Fruit fly (Drosophila melanogaster) whole organism, embryonic: ENCODE data around the gene Mo25.

Experiments
- Ada2b ChIP-seq: fragments of 200-800 bp; sonication (Bioruptor generic); IDR thresholded peaks from 2 replicates; pipeline ENCODE4 v1.3.6; 2022; ENCODE audit warnings: missing biosample characterization, missing genetic modification characterization
- Antp ChIP-seq: fragments of 200-800 bp; sonication (Bioruptor generic); optimal IDR thresholded peaks from 3 replicates; lab custom pipeline; 2016; ENCODE audit warnings: missing biosample characterization, missing genetic modification characterization
- Awh ChIP-seq: fragments of 200-800 bp; sonication (Bioruptor generic); IDR thresholded peaks from 2 replicates; pipeline ENCODE4, ENCODE4 v1.3.6; 2022; ENCODE audit warnings: missing biosample characterization, missing genetic modification characterization
- Bgb ChIP-seq: fragments of 200-800 bp; sonication (Bioruptor generic); IDR thresholded peaks from 2 replicates; pipeline ENCODE4 v1.3.6; 2022; ENCODE audit warnings: missing biosample characterization, missing genetic modification characterization; ENCODE audit not compliant: partially characterized antibody
- CG10209 ChIP-seq: fragments of 200-800 bp; sonication (Bioruptor generic); optimal IDR thresholded peaks from 3 replicates; lab custom pipeline; 2017; ENCODE audit warnings: missing biosample characterization, mild to moderate bottlenecking, missing genetic modification characterization, missing genetic modification reagents
- CG10654 ChIP-seq: fragments of 200-800 bp; sonication (Bioruptor generic); optimal IDR thresholded peaks from 2 replicates; lab custom pipeline; 2016; ENCODE audit warnings: missing biosample characterization, missing genetic modification characterization
- CG1233 ChIP-seq: fragments of 200-800 bp; sonication (Bioruptor generic); optimal IDR thresholded peaks from 4 replicates; lab custom pipeline; 2018; ENCODE audit warnings: missing biosample characterization, mild to moderate bottlenecking, missing genetic modification characterization
- CG14441 ChIP-seq: fragments of 200-800 bp; sonication (Bioruptor generic); IDR thresholded peaks from 2 replicates; pipeline ENCODE4 v1.3.6; 2022; ENCODE audit warnings: missing biosample characterization, missing genetic modification characterization
- CG15011 ChIP-seq: fragments of 200-800 bp; sonication (Bioruptor generic); optimal IDR thresholded peaks from 3 replicates; lab custom pipeline; 2018; ENCODE audit warnings: missing biosample characterization, mild to moderate bottlenecking, missing genetic modification characterization
- CG1603 ChIP-seq: fragments of 200-800 bp; sonication (Bioruptor generic); optimal IDR thresholded peaks from 2 replicates; lab custom pipeline; 2019; ENCODE audit warnings: missing biosample characterization, mild to moderate bottlenecking, missing genetic modification characterization, moderate library complexity
- CG17361 ChIP-seq: fragments of 200-800 bp; sonication (Bioruptor generic); IDR thresholded peaks from 3 replicates; pipeline ENCODE4 v1.3.6; 2022; ENCODE audit warnings: missing biosample characterization, missing genetic modification characterization
- CG17385 ChIP-seq: fragments of 200-800 bp; sonication (Bioruptor generic); optimal IDR thresholded peaks from 3 replicates; lab custom pipeline; 2018; ENCODE audit warnings: missing biosample characterization, mild to moderate bottlenecking, missing genetic modification characterization
- CG2889 ChIP-seq: fragments of 200-800 bp; sonication (Bioruptor generic); IDR thresholded peaks from 3 replicates; pipeline ENCODE4 v1.3.6; 2022; ENCODE audit warnings: missing biosample characterization, missing genetic modification characterization
- CG4424 ChIP-seq: fragments of 200-800 bp; sonication (Bioruptor generic); optimal IDR thresholded peaks from 3 replicates; lab custom pipeline; 2016; ENCODE audit warnings: missing biosample characterization, missing genetic modification characterization
- CG6175 ChIP-seq: fragments of 200-800 bp; sonication (Bioruptor generic); IDR thresholded peaks from 3 replicates; pipeline ENCODE4 v1.3.6; 2022; ENCODE audit warnings: missing biosample characterization, missing genetic modification characterization
- CG6854 ChIP-seq: fragments of 200-800 bp; sonication (Bioruptor generic); optimal IDR thresholded peaks from 3 replicates; lab custom pipeline; 2017; ENCODE audit warnings: missing biosample characterization, mild to moderate bottlenecking, missing genetic modification characterization
- CG7928 ChIP-seq: fragments of 200-800 bp; sonication (Bioruptor generic); optimal IDR thresholded peaks from 2 replicates; lab custom pipeline; 2017; ENCODE audit warnings: missing biosample characterization, mild to moderate bottlenecking, missing genetic modification characterization
- Dbx ChIP-seq: fragments of 200-800 bp; sonication (Bioruptor generic); IDR thresholded peaks from 3 replicates; pipeline ENCODE4 v1.3.6; 2022; ENCODE audit warnings: missing biosample characterization, missing genetic modification characterization
- Dip2 ChIP-seq: fragments of 200-800 bp; sonication (Bioruptor generic); IDR thresholded peaks from 2 replicates; pipeline ENCODE4 v1.3.6; 2022; ENCODE audit warnings: missing biosample characterization, missing genetic modification characterization
- Drgx ChIP-seq: fragments of 200-800 bp; sonication (Bioruptor generic); IDR thresholded peaks from 2 replicates; pipeline ENCODE4 v1.3.6; 2022; ENCODE audit warnings: missing biosample characterization, missing genetic modification characterization
- Ets65A ChIP-seq: fragments of 200-800 bp; sonication (Bioruptor generic); peaks from one replicate; lab custom pipeline; 2016; ENCODE audit warnings: missing biosample characterization, missing genetic modification characterization
- HHEX ChIP-seq: fragments of 200-800 bp; sonication (Bioruptor generic); optimal IDR thresholded peaks from 3 replicates; lab custom pipeline; 2017; ENCODE audit warnings: missing biosample characterization, mild to moderate bottlenecking, missing genetic modification characterization, missing genetic modification reagents
- HLH4C ChIP-seq: fragments of 200-800 bp; sonication (Bioruptor generic); IDR thresholded peaks from 3 replicates; pipeline ENCODE4 v1.3.6; 2022; ENCODE audit warnings: missing biosample characterization, missing genetic modification characterization; ENCODE audit not compliant: partially characterized antibody
- HLH54F ChIP-seq: fragments of 200-800 bp; sonication (Bioruptor generic); optimal IDR thresholded peaks from 3 replicates; lab custom pipeline; 2016; ENCODE audit warnings: missing biosample characterization, missing genetic modification characterization
- Med ChIP-seq: fragments of 200-800 bp; sonication (Bioruptor generic); peaks from one replicate; lab custom pipeline; 2016; ENCODE audit warnings: missing biosample characterization, missing genetic modification characterization, mild to moderate bottlenecking, inconsistent platforms, moderate library complexity
- Myb ChIP-seq: fragments of 200-800 bp; sonication (Bioruptor generic); optimal IDR thresholded peaks from 2 replicates; lab custom pipeline; 2016; ENCODE audit warnings: missing biosample characterization, missing genetic modification characterization
- Nf-YC ChIP-seq: fragments of 200-800 bp; optimal IDR thresholded peaks from 3 replicates; lab custom pipeline; 2019; ENCODE audit warnings: missing biosample characterization, mild to moderate bottlenecking, missing genetic modification characterization, moderate library complexity
- Sox102F ChIP-seq: fragments of 200-800 bp; sonication (Bioruptor generic); optimal IDR thresholded peaks from 2 replicates; lab custom pipeline; 2018; ENCODE audit warnings: missing biosample characterization, mild to moderate bottlenecking, missing genetic modification characterization, moderate library complexity
- ap ChIP-seq: fragments of 200-800 bp; sonication (Bioruptor generic); IDR thresholded peaks from 2 replicates; pipeline ENCODE4 v1.3.6; 2022; ENCODE audit warnings: missing biosample characterization, missing genetic modification characterization
- ase ChIP-seq: fragments of 200-800 bp; sonication (Bioruptor generic); IDR thresholded peaks from 3 replicates; pipeline ENCODE4 v1.3.6; 2022; ENCODE audit warnings: missing biosample characterization, missing genetic modification characterization
- cad ChIP-seq: fragments of >200 bp; optimal IDR thresholded peaks from 2 replicates; lab custom pipeline; 2017; ENCODE audit warnings: missing biosample characterization, missing genetic modification characterization
- danr ChIP-seq: fragments of 200-800 bp; sonication (Bioruptor generic); IDR thresholded peaks from 2 replicates; pipeline ENCODE4 v1.3.6; 2022; ENCODE audit warnings: missing biosample characterization, missing genetic modification characterization
- dpn ChIP-seq, 2 experiments: fragments of 200-800 bp; sonication (Bioruptor generic); optimal IDR thresholded peaks; 3 replicates each; lab custom pipeline; 2016; ENCODE audit warnings: missing biosample characterization in 2 of 2, missing genetic modification characterization in 2 of 2
- ems ChIP-seq: fragments of 200-800 bp; sonication (Bioruptor generic); optimal IDR thresholded peaks from 3 replicates; lab custom pipeline; 2016; ENCODE audit warnings: missing biosample characterization, missing genetic modification characterization
- exex ChIP-seq: fragments of 200-800 bp; sonication (Bioruptor generic); optimal IDR thresholded peaks from 4 replicates; lab custom pipeline; 2018; ENCODE audit warnings: missing biosample characterization, mild to moderate bottlenecking, missing genetic modification characterization, moderate library complexity
- gce ChIP-seq: fragments of 200-800 bp; sonication (Bioruptor generic); IDR thresholded peaks from 3 replicates; pipeline ENCODE4 v1.3.6; 2022; ENCODE audit warnings: missing biosample characterization, missing genetic modification characterization
- gt ChIP-seq: fragments of 200-800 bp; sonication (Bioruptor generic); IDR thresholded peaks from 2 replicates; pipeline ENCODE4 v1.3.6; 2022; ENCODE audit warnings: missing biosample characterization, missing genetic modification characterization
- knrl ChIP-seq: fragments of 200-800 bp; sonication (Bioruptor generic); IDR thresholded peaks from 3 replicates; pipeline ENCODE4 v1.3.6; 2022; ENCODE audit warnings: missing biosample characterization, missing genetic modification characterization; ENCODE audit not compliant: partially characterized antibody
- lmd ChIP-seq: fragments of 200-800 bp; sonication (Bioruptor generic); IDR thresholded peaks from 2 replicates; pipeline ENCODE4 v1.3.6; 2022; ENCODE audit warnings: missing biosample characterization, missing genetic modification characterization
- mirr ChIP-seq: fragments of 200-800 bp; sonication (Bioruptor generic); optimal IDR thresholded peaks from 3 replicates; lab custom pipeline; 2018; ENCODE audit warnings: missing biosample characterization, mild to moderate bottlenecking, missing genetic modification characterization
- nom ChIP-seq: fragments of 200-800 bp; sonication (Bioruptor generic); optimal IDR thresholded peaks from 2 replicates; lab custom pipeline; 2017; ENCODE audit warnings: missing biosample characterization, missing genetic modification characterization, mild to moderate bottlenecking, moderate library complexity, missing genetic modification reagents
- oc ChIP-seq: fragments of 200-800 bp; sonication (Bioruptor generic); optimal IDR thresholded peaks from 2 replicates; lab custom pipeline; 2018; ENCODE audit warnings: missing biosample characterization, mild to moderate bottlenecking, missing genetic modification characterization, moderate library complexity
- otp ChIP-seq: fragments of 200-800 bp; sonication (Bioruptor generic); IDR thresholded peaks from 3 replicates; pipeline ENCODE4, ENCODE4 v1.3.6; 2022; ENCODE audit warnings: missing biosample characterization, missing genetic modification characterization
- p53 ChIP-seq: fragments of 200-800 bp; sonication (Bioruptor generic); optimal IDR thresholded peaks from 2 replicates; lab custom pipeline; 2016; ENCODE audit warnings: missing biosample characterization, missing genetic modification characterization
- pnt ChIP-seq: fragments of 200-800 bp; sonication (Bioruptor generic); optimal IDR thresholded peaks from 3 replicates; lab custom pipeline; 2016; ENCODE audit warnings: missing biosample characterization, missing genetic modification characterization
- psq ChIP-seq: fragments of 200-800 bp; sonication (Bioruptor generic); optimal IDR thresholded peaks from 2 replicates; lab custom pipeline; 2017; ENCODE audit warnings: missing biosample characterization, missing genetic modification characterization
- sens ChIP-seq: fragments of 200-800 bp; sonication (Bioruptor generic); peaks from one replicate; lab custom pipeline; 2016; ENCODE audit warnings: missing biosample characterization, missing genetic modification characterization
- sna ChIP-seq: fragments of 200-800 bp; sonication (Bioruptor generic); IDR thresholded peaks from 2 replicates; pipeline ENCODE4 v1.3.6; 2022; ENCODE audit warnings: missing biosample characterization, missing genetic modification characterization; ENCODE audit not compliant: partially characterized antibody
- sob ChIP-seq: fragments of 200-800 bp; sonication (Bioruptor generic); IDR thresholded peaks from 2 replicates; pipeline ENCODE4 v1.3.6; 2022; ENCODE audit warnings: missing biosample characterization, missing genetic modification characterization
- ssp ChIP-seq: fragments of 200-800 bp; sonication (Bioruptor generic); IDR thresholded peaks from 2 replicates; pipeline ENCODE4 v1.3.6; 2022; ENCODE audit warnings: missing biosample characterization, missing genetic modification characterization
- wdn ChIP-seq: fragments of 200-800 bp; sonication (Bioruptor generic); IDR thresholded peaks from 2 replicates; pipeline ENCODE4 v1.3.6; 2022; ENCODE audit warnings: missing biosample characterization, missing genetic modification characterization

Mo25 gene

DNA sequence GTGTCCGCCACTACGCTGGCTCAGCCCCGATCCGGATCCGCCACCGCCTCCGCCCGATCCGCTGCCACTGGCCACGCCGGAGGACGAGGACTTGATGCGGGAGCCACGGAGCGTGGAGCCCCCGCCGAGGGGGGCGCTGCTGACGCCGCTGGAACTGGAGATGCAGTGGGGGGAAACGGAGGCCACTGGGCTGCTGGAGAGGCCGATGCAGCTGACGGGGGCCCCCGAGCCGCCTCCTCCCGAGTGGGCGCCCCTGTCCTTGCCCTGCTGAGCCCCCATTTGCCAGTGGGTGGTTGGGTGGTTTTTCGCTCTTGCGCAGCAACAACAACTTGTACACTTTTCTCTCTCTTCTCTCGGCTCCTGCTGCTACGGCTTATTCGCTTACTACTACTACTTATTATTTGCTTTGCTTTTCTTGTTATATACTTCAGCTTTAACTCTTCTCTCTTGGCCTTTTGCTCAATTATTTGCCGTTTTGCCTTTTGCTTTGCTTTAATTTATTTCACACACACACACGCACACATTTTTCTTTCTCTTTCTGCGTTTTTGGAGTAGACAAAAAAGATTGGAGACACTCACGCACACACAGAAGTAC, 31.7 kb upstream of the Mo25 start:
- TF ChIP-seq ase: 0 out of 3 replicates have a peak, but pooled peaks have one; percentile 17
- no peak for TF ChIP-seq CG6854 (GFP tag; lab: Kevin White, UChicago)
- TF ChIP-seq CG10654 (GFP tag; lab: Kevin White, UChicago): no peak
- TF ChIP-seq danr (GFP tag; lab: Robert Waterston, UW): no peak
- TF ChIP-seq ap (GFP tag; lab: Robert Waterston, UW): no peak
- no peak for TF ChIP-seq Ada2b (GFP tag; lab: Robert Waterston, UW)
- TF ChIP-seq psq (GFP tag; lab: Kevin White, UChicago): no peak
- TF ChIP-seq CG4424 (GFP tag; lab: Kevin White, UChicago): no peak
- peak; percentile 2 for TF ChIP-seq Antp (GFP tag; lab: Kevin White, UChicago)
- no peak; the same call in 2 of the 3 replicates for TF ChIP-seq HLH4C (GFP tag; lab: Robert Waterston, UW)
- no peak for TF ChIP-seq CG10209
- no peak for TF ChIP-seq exex (tag; lab: Kevin White, UChicago)
- no peak for TF ChIP-seq nom (GFP tag; lab: Kevin White, UChicago)
- TF ChIP-seq pnt (GFP tag; lab: Kevin White, UChicago): no peak
- TF ChIP-seq HHEX (GFP tag; lab: Kevin White, UChicago): no peak
- TF ChIP-seq cad (GFP tag; lab: Kevin White, UChicago): no peak
- TF ChIP-seq Bgb: no peak
- no peak for TF ChIP-seq knrl (GFP tag; lab: Robert Waterston, UW)
- TF ChIP-seq CG14441 (GFP tag; lab: Robert Waterston, UW): peak; percentile 34; the same call in 1 of the 2 replicates
- TF ChIP-seq Ets65A (GFP tag; lab: Kevin White, UChicago): no peak
- no peak for TF ChIP-seq p53 (GFP tag; lab: Kevin White, UChicago)
- no peak for TF ChIP-seq sob (GFP tag; lab: Robert Waterston, UW)
- TF ChIP-seq dpn (GFP tag; optimal IDR thresholded peaks at IDR 0.05; lab: Kevin White, UChicago): peak in 1 of 2 experiments; percentile 31
- 0 out of 2 replicates have a peak, but pooled peaks have one; percentile 26 for TF ChIP-seq lmd
- no peak for TF ChIP-seq Awh (GFP tag; lab: Robert Waterston, UW)
- no peak for TF ChIP-seq CG17361 (GFP tag; lab: Robert Waterston, UW)
- no peak for TF ChIP-seq ems (GFP tag; lab: Kevin White, UChicago)
- TF ChIP-seq CG15011: no peak
- TF ChIP-seq sens (GFP tag; lab: Kevin White, UChicago): peak; percentile 39
- TF ChIP-seq Myb (GFP tag; lab: Kevin White, UChicago): no peak
- TF ChIP-seq Nf-YC: no peak
- peak; percentile 74 for TF ChIP-seq Med (GFP tag; lab: Kevin White, UChicago)
- TF ChIP-seq gt (GFP tag; lab: Robert Waterston, UW): no peak
- no peak for TF ChIP-seq gce (GFP tag; lab: Robert Waterston, UW)
- no peak for TF ChIP-seq CG7928 (GFP tag; lab: Kevin White, UChicago)
- 0 out of 3 replicates have a peak, but pooled peaks have one; percentile 11 for TF ChIP-seq CG2889
- no peak for TF ChIP-seq Sox102F (GFP tag; lab: Kevin White, UChicago)
- TF ChIP-seq wdn: no peak
- TF ChIP-seq CG1233 (GFP tag; lab: Kevin White, UChicago): no peak
- no peak for TF ChIP-seq CG17385 (GFP tag; lab: Kevin White, UChicago)
- no peak for TF ChIP-seq CG1603 (tag; lab: Kevin White, UChicago)
- no peak for TF ChIP-seq Dip2 (GFP tag; lab: Robert Waterston, UW)
- TF ChIP-seq Drgx: peak; percentile 32; the same call in 1 of the 2 replicates
- TF ChIP-seq otp (GFP tag; lab: Robert Waterston, UW): no peak
- no peak for TF ChIP-seq oc (tag; lab: Kevin White, UChicago)
- peak; percentile 42; the same call in 1 of the 3 replicates for TF ChIP-seq Dbx (GFP tag; lab: Robert Waterston, UW)
- TF ChIP-seq HLH54F (GFP tag; lab: Kevin White, UChicago): no peak
- no peak for TF ChIP-seq mirr (GFP tag; lab: Kevin White, UChicago)
- TF ChIP-seq CG6175: no peak
- TF ChIP-seq ssp: no peak
- no peak for TF ChIP-seq sna (GFP tag; lab: Robert Waterston, UW)
